Worm (Caenorhabditis elegans) whole organism, young adult: ENCODE results near the gene F43E2.1.
A peak's percentile ranks its signal among the peaks of the same experiment; 100 is the strongest.

Experiments used
- F33H1.4 ChIP-seq: fragments of 200-800 bp; sonication (Bioruptor generic); IDR thresholded peaks from 2 replicates; pipeline ENCODE4 v1.3.6; 2022; ENCODE audit warnings: missing genetic modification reagents, missing genetic modification characterization, missing compliant biosample characterization
- F49E8.2 ChIP-seq: sonication (generic microtip); optimal IDR thresholded peaks from 3 replicates; lab custom pipeline; 2017; ENCODE audit warnings: missing genetic modification characterization, mild to moderate bottlenecking, missing compliant biosample characterization, antibody characterized with exemption, moderate library complexity; ENCODE audit not compliant: insufficient read depth
- T07F8.4 ChIP-seq: sonication (generic microtip); optimal IDR thresholded peaks from 2 replicates; lab custom pipeline; 2016; ENCODE audit warnings: mild to moderate bottlenecking, missing genetic modification characterization, moderate library complexity, missing compliant biosample characterization
- Y56A3A.18 ChIP-seq: fragments of 200-800 bp; sonication (Bioruptor generic); IDR thresholded peaks from 2 replicates; pipeline ENCODE4 v1.3.6; 2022; ENCODE audit warnings: missing genetic modification reagents, missing genetic modification characterization, missing compliant biosample characterization
- Y67H2A.10 ChIP-seq: fragments of 200-800 bp; sonication (Bioruptor generic); conservative IDR thresholded peaks from 2 replicates; pipeline ENCODE4 v1.3.6; 2022; ENCODE audit warnings: missing genetic modification reagents, missing genetic modification characterization, missing compliant biosample characterization
- Y79H2A.3 ChIP-seq: fragments of 200-800 bp; sonication (Bioruptor generic); conservative IDR thresholded peaks from 2 replicates; pipeline ENCODE4 v1.3.6; 2022; ENCODE audit warnings: missing genetic modification reagents, missing genetic modification characterization, missing compliant biosample characterization
- ZK185.1 ChIP-seq: sonication (generic microtip); optimal IDR thresholded peaks from 2 replicates; lab custom pipeline; 2016; ENCODE audit warnings: mild to moderate bottlenecking, missing genetic modification characterization, missing compliant biosample characterization; ENCODE audit not compliant: poor library complexity, severe bottlenecking
- aptf-3 ChIP-seq: fragments of 200-800 bp; sonication (Bioruptor generic); IDR thresholded peaks from 2 replicates; pipeline ENCODE4 v1.3.6; 2022; ENCODE audit warnings: missing genetic modification characterization, missing compliant biosample characterization
- athp-1 ChIP-seq: sonication (generic microtip); optimal IDR thresholded peaks from 2 replicates; lab custom pipeline; 2017; ENCODE audit warnings: mild to moderate bottlenecking, missing genetic modification characterization, missing compliant biosample characterization
- attf-5 ChIP-seq: fragments of 200-800 bp; sonication (Bioruptor generic); optimal IDR thresholded peaks from 2 replicates; lab custom pipeline; 2018; ENCODE audit warnings: mild to moderate bottlenecking, missing genetic modification characterization, missing compliant biosample characterization
- cebp-1 ChIP-seq, 2 experiments: fragments of 200-800 bp in 1 of 2; sonication (Bioruptor generic) in 1 of 2; sonication (generic microtip) in 1 of 2; IDR thresholded peaks in 1 of 2; optimal IDR thresholded peaks in 1 of 2; 2 replicates each; pipeline versions ENCODE4 v1.3.6 to Lab custom; 2017 to 2022; ENCODE audit warnings: missing compliant biosample characterization in 2 of 2, missing genetic modification characterization in 2 of 2, mild to moderate bottlenecking in 1 of 2, missing genetic modification reagents in 1 of 2, moderate library complexity in 1 of 2
- chd-7 ChIP-seq: sonication (generic microtip); optimal IDR thresholded peaks from 2 replicates; lab custom pipeline; 2016; ENCODE audit warnings: mild to moderate bottlenecking, missing genetic modification characterization, moderate library complexity, missing compliant biosample characterization
- egl-44 ChIP-seq: fragments of 200-800 bp; sonication (Bioruptor generic); IDR thresholded peaks from 2 replicates; pipeline ENCODE4 v1.3.6; 2022; ENCODE audit warnings: missing genetic modification reagents, missing genetic modification characterization, missing compliant biosample characterization
- gei-17 ChIP-seq: fragments of 200-800 bp; sonication (Bioruptor generic); optimal IDR thresholded peaks from 2 replicates; lab custom pipeline; 2018; ENCODE audit warnings: mild to moderate bottlenecking, missing genetic modification characterization, missing compliant biosample characterization
- hmg-1.2 ChIP-seq: fragments of 200-800 bp; sonication (Bioruptor generic); IDR thresholded peaks from 2 replicates; pipeline ENCODE4 v1.3.6; 2022; ENCODE audit warnings: missing genetic modification reagents, missing genetic modification characterization, missing compliant biosample characterization
- hmg-20 ChIP-seq: fragments of 200-800 bp; sonication (Bioruptor generic); IDR thresholded peaks from 2 replicates; pipeline ENCODE4 v1.3.6; 2022; ENCODE audit warnings: missing genetic modification reagents, missing genetic modification characterization, missing compliant biosample characterization
- hrde-1 ChIP-seq: sonication (generic microtip); optimal IDR thresholded peaks from 2 replicates; lab custom pipeline; 2016; ENCODE audit warnings: missing genetic modification characterization, mild to moderate bottlenecking, missing compliant biosample characterization, moderate library complexity, missing genotype, missing genetic modification reagents, borderline replicate concordance
- hsf-1 ChIP-seq: fragments of 200-800 bp; sonication (Bioruptor generic); IDR thresholded peaks from 2 replicates; pipeline ENCODE4 v1.3.6; 2022; ENCODE audit warnings: missing genetic modification reagents, missing genetic modification characterization, missing compliant biosample characterization
- lag-1 ChIP-seq: fragments of 200-800 bp; sonication (Bioruptor generic); IDR thresholded peaks from 2 replicates; pipeline ENCODE4 v1.3.6; 2022; ENCODE audit warnings: missing genetic modification reagents, missing genetic modification characterization, missing compliant biosample characterization
- let-526 ChIP-seq: fragments of 200-800 bp; sonication (Bioruptor generic); IDR thresholded peaks from 2 replicates; pipeline ENCODE4 v1.3.6; 2022; ENCODE audit warnings: missing genetic modification reagents, missing genetic modification characterization, missing compliant biosample characterization
- let-607 ChIP-seq, 2 experiments: fragments of 200-800 bp in 1 of 2; sonication (Bioruptor generic) in 1 of 2; sonication (generic microtip) in 1 of 2; optimal IDR thresholded peaks; 2 replicates each; lab custom pipeline; 2016 to 2018; ENCODE audit warnings: mild to moderate bottlenecking in 2 of 2, missing compliant biosample characterization in 2 of 2, missing genetic modification characterization in 2 of 2, moderate library complexity in 2 of 2, missing genotype in 1 of 2
- lin-35 ChIP-seq, 3 experiments: fragments of 150-350 bp in 2 of 3; sonication (generic microtip) in 1 of 3; optimal IDR thresholded peaks; 2 replicates each; lab custom pipeline; 2014 to 2018; ENCODE audit warnings: missing biosample characterization in 3 of 3, missing genetic modification characterization in 3 of 3, missing genetic modification reagents in 3 of 3
- madf-8 ChIP-seq: fragments of 200-800 bp; sonication (Bioruptor generic); conservative IDR thresholded peaks from 2 replicates; pipeline ENCODE4 v1.3.6; 2022; ENCODE audit warnings: missing genetic modification reagents, missing genetic modification characterization, missing compliant biosample characterization
- mxl-1 ChIP-seq: sonication (generic microtip); optimal IDR thresholded peaks from 2 replicates; lab custom pipeline; 2016; ENCODE audit warnings: missing genetic modification characterization, missing compliant biosample characterization
- nhr-80 ChIP-seq: sonication (generic microtip); optimal IDR thresholded peaks from 2 replicates; lab custom pipeline; 2016; ENCODE audit warnings: missing genetic modification characterization, missing compliant biosample characterization
- rpc-1 ChIP-seq, 2 experiments: fragments of 150-350 bp in 1 of 2; sonication (generic microtip) in 1 of 2; optimal IDR thresholded peaks; 2 replicates each; lab custom pipeline; 2014 to 2018; ENCODE audit warnings: missing biosample characterization in 1 of 2, missing genetic modification characterization in 1 of 2, missing genetic modification reagents in 1 of 2, missing genotype in 1 of 2
- snpc-3.4 ChIP-seq: sonication (generic microtip); optimal IDR thresholded peaks from 2 replicates; lab custom pipeline; 2017; ENCODE audit warnings: missing genetic modification characterization, mild to moderate bottlenecking, missing compliant biosample characterization, antibody characterized with exemption, moderate library complexity, missing genotype, missing genetic modification reagents
- unc-130 ChIP-seq: sonication (generic microtip); optimal IDR thresholded peaks from 2 replicates; lab custom pipeline; 2016; ENCODE audit warnings: missing genetic modification reagents, missing genetic modification characterization, missing compliant biosample characterization
- zfh-2 ChIP-seq: fragments of 200-800 bp; sonication (Bioruptor generic); conservative IDR thresholded peaks from 2 replicates; pipeline ENCODE4 v1.3.6; 2022; ENCODE audit warnings: missing genetic modification reagents, missing genetic modification characterization, missing compliant biosample characterization
- ztf-18 ChIP-seq: sonication (generic microtip); optimal IDR thresholded peaks from 2 replicates; lab custom pipeline; 2016; ENCODE audit warnings: missing genotype, mild to moderate bottlenecking, missing genetic modification characterization, missing compliant biosample characterization
- ztf-22 ChIP-seq: fragments of 200-800 bp; sonication (Bioruptor generic); optimal IDR thresholded peaks from 2 replicates; lab custom pipeline; 2018; ENCODE audit warnings: mild to moderate bottlenecking, missing genetic modification characterization, moderate library complexity, missing compliant biosample characterization
- ztf-3 ChIP-seq: fragments of 200-800 bp; sonication (Bioruptor generic); optimal IDR thresholded peaks from 2 replicates; lab custom pipeline; 2018; ENCODE audit warnings: mild to moderate bottlenecking, missing genetic modification characterization, missing compliant biosample characterization
- ztf-6 ChIP-seq: fragments of 200-800 bp; sonication (Bioruptor generic); IDR thresholded peaks from 2 replicates; pipeline ENCODE4 v1.3.6; 2022; ENCODE audit warnings: missing genetic modification reagents, missing genetic modification characterization, missing compliant biosample characterization

Gene F43E2.1

ce11 chrII:7358489-7358943, 16.6 kb upstream of the F43E2.1 start, which contains the start of gene insc-1:
insc-1 (plus strand) TSS chrII:7358893.
- TF ChIP-seq Y56A3A.18 (GFP tag; lab: Robert Waterston, UW), result no peak
- TF ChIP-seq hsf-1 (GFP tag; lab: Robert Waterston, UW), result no peak
- TF ChIP-seq, all 124 proteins: peak for 0

ce11 chrII:7363990-7364455, 11.1 kb upstream of the F43E2.1 start, which contains the start of gene msra-1:
msra-1 (minus strand) TSS chrII:7364040.
- TF ChIP-seq let-526 (GFP tag; lab: Robert Waterston, UW) (no peak), unc-130 (no peak), Y56A3A.18 (GFP tag; lab: Robert Waterston, UW) (no peak), rpc-1 (optimal IDR thresholded peaks at IDR 0.05; lab: Kevin White, UChicago) (no peak), rpc-1 (tag; optimal IDR thresholded peaks at IDR 0.05; lab: Kevin White, UChicago) (no peak), attf-5 (GFP tag; lab: Kevin White, UChicago) (peak; percentile 22), ZK185.1 (tag; lab: Kevin White, UChicago) (peak; percentile 32), hmg-1.2 (peak; percentile 32; the same call in 1 of the 2 replicates), let-607 (tag; optimal IDR thresholded peaks at IDR 0.05; lab: Kevin White, UChicago) (no peak), nhr-80 (tag; lab: Kevin White, UChicago) (peak; percentile 80), lag-1 (GFP tag; lab: Robert Waterston, UW) (no peak), gei-17 (GFP tag; lab: Kevin White, UChicago) (no peak), chd-7 (tag; lab: Kevin White, UChicago) (no peak), Y67H2A.10 (GFP tag; lab: Robert Waterston, UW) (no peak), F33H1.4 (GFP tag; lab: Robert Waterston, UW) (no peak), cebp-1 (GFP tag; IDR thresholded peaks at IDR 0.05; lab: Robert Waterston, UW) (no peak), cebp-1 (tag; optimal IDR thresholded peaks at IDR 0.05; lab: Kevin White, UChicago) (no peak), aptf-3 (GFP tag; lab: Robert Waterston, UW) (no peak), T07F8.4 (no peak)

- no peak for TF ChIP-seq ztf-3 (GFP tag; lab: Kevin White, UChicago)
- TF ChIP-seq hrde-1 (tag; lab: Kevin White, UChicago), result no peak
- TF ChIP-seq hmg-20 (GFP tag; lab: Robert Waterston, UW), result no peak
- TF ChIP-seq madf-8 (GFP tag; lab: Robert Waterston, UW), result no peak
- no peak for TF ChIP-seq ztf-22 (GFP tag; lab: Kevin White, UChicago)
- no peak for TF ChIP-seq ZK185.1 (tag; lab: Kevin White, UChicago)
- TF ChIP-seq zfh-2 (GFP tag; lab: Robert Waterston, UW), result no peak
- TF ChIP-seq F49E8.2 (tag; lab: Kevin White, UChicago), result no peak
- no peak for TF ChIP-seq nhr-80 (tag; lab: Kevin White, UChicago)
- TF ChIP-seq egl-44 (GFP tag; lab: Robert Waterston, UW), result no peak
- no peak for TF ChIP-seq snpc-3.4
- TF ChIP-seq athp-1 (tag; lab: Kevin White, UChicago), result no peak
- TF ChIP-seq lin-35 (GFP tag; optimal IDR thresholded peaks at IDR 0.05; lab: Kevin White, UChicago), result no peak
- no peak for TF ChIP-seq unc-130
- no peak for TF ChIP-seq lag-1 (GFP tag; lab: Robert Waterston, UW)
- TF ChIP-seq Y79H2A.3 (GFP tag; lab: Robert Waterston, UW), result no peak
- TF ChIP-seq mxl-1, result no peak
- TF ChIP-seq ztf-18 (tag; lab: Kevin White, UChicago), result no peak
- TF ChIP-seq rpc-1 (optimal IDR thresholded peaks at IDR 0.05; lab: Kevin White, UChicago), result no peak
- TF ChIP-seq rpc-1 (tag; optimal IDR thresholded peaks at IDR 0.05; lab: Kevin White, UChicago), result no peak
- no peak for TF ChIP-seq ztf-6 (GFP tag; lab: Robert Waterston, UW)
These were observed 6.3 kb upstream of the F43E2.1 start, which contains the start of gene F43E2.6 for ce11 chrII:7368761-7369160. F43E2.6 (minus strand) TSS chrII:7368861.
